Fruit fly (Drosophila melanogaster): ENCODE results near the gene Art9.

DNA sequence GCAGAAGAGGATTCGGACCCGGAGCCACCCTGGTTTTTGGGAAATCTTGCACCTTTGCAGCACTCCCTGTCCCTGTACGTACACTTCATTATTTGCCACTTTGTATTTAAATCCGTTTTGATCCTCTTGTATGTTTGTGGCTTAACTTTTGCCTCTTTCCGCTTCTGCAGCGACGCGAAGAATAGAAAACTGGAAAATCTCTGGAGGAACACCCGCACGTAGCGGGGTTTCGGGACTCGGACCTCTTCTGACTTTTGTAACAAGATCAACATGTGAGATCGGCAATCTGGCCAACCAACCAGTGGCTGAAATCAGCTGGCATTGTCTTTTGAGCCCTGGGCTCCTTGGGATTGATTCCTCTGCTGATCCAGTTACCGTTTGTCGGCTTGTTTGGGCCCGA lies 48.5 kb downstream of the Art9 start:
- TF ChIP-seq psq (optimal IDR thresholded peaks at IDR 0.05) = no peak
- no peak for TF ChIP-seq h (optimal IDR thresholded peaks at IDR 0.05)
